Worm (Caenorhabditis elegans) whole organism, early embryonic: ENCODE measurements around the gene F59A1.18.
A peak's percentile ranks its signal among the peaks of the same experiment; 100 is the strongest.

ENCODE experiments used
- B0310.2 ChIP-seq: sonication (generic microtip); optimal IDR thresholded peaks from 2 replicates; lab custom pipeline; 2016; ENCODE audit warnings: mild to moderate bottlenecking, missing genetic modification characterization, missing compliant biosample characterization
- F13C5.2 ChIP-seq: sonication (generic microtip); optimal IDR thresholded peaks from 2 replicates; lab custom pipeline; 2017; ENCODE audit warnings: mild to moderate bottlenecking, missing genetic modification characterization, inconsistent platforms, missing compliant biosample characterization
- aly-1 ChIP-seq: sonication (generic microtip); optimal IDR thresholded peaks from 2 replicates; lab custom pipeline; 2016; ENCODE audit warnings: missing genetic modification characterization, missing compliant biosample characterization
- ama-1 ChIP-seq: fragments of 150-350 bp; optimal IDR thresholded peaks from 2 replicates; lab custom pipeline; 2014
- ceh-13 ChIP-seq: fragments of 200-800 bp; sonication (Bioruptor generic); optimal IDR thresholded peaks from 2 replicates; lab custom pipeline; 2018; ENCODE audit warnings: mild to moderate bottlenecking, missing genetic modification characterization, missing compliant biosample characterization
- ceh-36 ChIP-seq: sonication (generic microtip); optimal IDR thresholded peaks from 2 replicates; lab custom pipeline; 2016; ENCODE audit warnings: missing genetic modification characterization, inconsistent platforms, missing compliant biosample characterization
- ets-7 ChIP-seq: sonication (generic microtip); optimal IDR thresholded peaks from 2 replicates; lab custom pipeline; 2016; ENCODE audit warnings: missing genotype, missing genetic modification characterization, missing compliant biosample characterization
- flt-1 ChIP-seq: fragments of 200-800 bp; sonication (Bioruptor generic); IDR thresholded peaks from 2 replicates; pipeline ENCODE4 v1.3.6; 2022; ENCODE audit warnings: missing genetic modification characterization, missing compliant biosample characterization
- hmbx-1 ChIP-seq: sonication (generic microtip); optimal IDR thresholded peaks from 2 replicates; lab custom pipeline; 2016; ENCODE audit warnings: mild to moderate bottlenecking, missing genetic modification characterization, missing compliant biosample characterization
- hmg-4 ChIP-seq: fragments of 200-800 bp; sonication (Bioruptor generic); optimal IDR thresholded peaks from 2 replicates; lab custom pipeline; 2018; ENCODE audit warnings: mild to moderate bottlenecking, missing genetic modification characterization, missing compliant biosample characterization
- hnd-1 ChIP-seq: sonication (generic microtip); optimal IDR thresholded peaks from 2 replicates; lab custom pipeline; 2016; ENCODE audit warnings: missing genetic modification characterization, missing compliant biosample characterization
- pes-1 ChIP-seq: fragments of 200-800 bp; sonication (Bioruptor generic); IDR thresholded peaks from 2 replicates; pipeline ENCODE4 v1.3.6; 2022; ENCODE audit warnings: missing genetic modification reagents, missing genetic modification characterization, missing compliant biosample characterization
- scrt-1 ChIP-seq: fragments of 200-800 bp; sonication (Bioruptor generic); IDR thresholded peaks from 2 replicates; pipeline ENCODE4 v1.3.6; 2022; ENCODE audit warnings: missing genetic modification characterization, missing compliant biosample characterization
- sea-1 ChIP-seq: fragments of 200-800 bp; sonication (Bioruptor generic); conservative IDR thresholded peaks from 2 replicates; pipeline ENCODE4 v1.3.6; 2022; ENCODE audit warnings: missing genetic modification characterization, missing compliant biosample characterization
- tbx-11 ChIP-seq: fragments of 200-800 bp; sonication (Bioruptor generic); IDR thresholded peaks from 2 replicates; pipeline ENCODE4 v1.3.6; 2022; ENCODE audit warnings: missing genetic modification characterization, missing compliant biosample characterization
- tbx-37 ChIP-seq: fragments of 200-800 bp; sonication (Bioruptor generic); conservative IDR thresholded peaks from 2 replicates; pipeline ENCODE4 v1.3.6; 2022; ENCODE audit warnings: missing genetic modification reagents, missing genetic modification characterization, missing compliant biosample characterization
- tra-4 ChIP-seq: sonication (generic microtip); optimal IDR thresholded peaks from 2 replicates; lab custom pipeline; 2017; ENCODE audit warnings: missing genetic modification characterization, missing compliant biosample characterization

Gene F59A1.18

ce11 chrV:17686852-17687251 is at the start of gene F59A1.18:
TSS of gene F59A1.18 (minus strand) at chrV:17686952.
- TF ChIP-seq scrt-1 (GFP tag; lab: Robert Waterston, UW) = no peak
- TF ChIP-seq hnd-1 = no peak
- TF ChIP-seq tbx-11 (GFP tag; lab: Robert Waterston, UW) = no peak
- TF ChIP-seq aly-1 (tag; lab: Kevin White, UChicago) = no peak
- TF ChIP-seq F13C5.2 (tag; lab: Kevin White, UChicago) = no peak
- no peak for TF ChIP-seq sea-1 (GFP tag; lab: Robert Waterston, UW)

ce11 chrV:17732516-17732915 is 45.8 kb upstream of the F59A1.18 start, which contains the start of gene twk-42:
TSS of gene twk-42 (minus strand) at chrV:17732616.
- TF ChIP-seq tbx-37 (GFP tag; lab: Robert Waterston, UW) (no peak), hmg-4 (GFP tag; lab: Kevin White, UChicago) (no peak), ceh-36 (tag; lab: Kevin White, UChicago) (no peak), B0310.2 (tag; lab: Kevin White, UChicago) (no peak), flt-1 (GFP tag; lab: Robert Waterston, UW) (no peak), F13C5.2 (tag; lab: Kevin White, UChicago) (no peak), aly-1 (tag; lab: Kevin White, UChicago) (no peak), scrt-1 (GFP tag; lab: Robert Waterston, UW) (no peak), tra-4 (tag; lab: Kevin White, UChicago) (no peak), ama-1 (lab: Kevin White, UChicago) (no peak), pes-1 (no peak), tbx-11 (GFP tag; lab: Robert Waterston, UW) (no peak), sea-1 (GFP tag; lab: Robert Waterston, UW) (no peak), hmbx-1 (no peak), ets-7 (tag; lab: Kevin White, UChicago) (no peak), ceh-13 (GFP tag; lab: Kevin White, UChicago) (no peak), hnd-1 (no peak)

- TF ChIP-seq flt-1 (GFP tag; lab: Robert Waterston, UW) (no peak), aly-1 (tag; lab: Kevin White, UChicago) (no peak), sea-1 (GFP tag; lab: Robert Waterston, UW) (no peak)
Measured at ce11 chrV:17728757-17729156, 42.0 kb upstream of the F59A1.18 start.

- TF ChIP-seq tbx-11 (GFP tag; lab: Robert Waterston, UW) = no peak
- peak; percentile 69 for TF ChIP-seq ceh-36 (tag; lab: Kevin White, UChicago)
Measured at ce11 chrV:17728336-17728735, 41.6 kb upstream of the F59A1.18 start.

- no peak for TF ChIP-seq F13C5.2 (tag; lab: Kevin White, UChicago)
- no peak for TF ChIP-seq flt-1 (GFP tag; lab: Robert Waterston, UW)
Measured at ce11 chrV:17724704-17725103, 38.0 kb upstream of the F59A1.18 start, which contains the start of gene fat-5. TSS of gene fat-5 (plus strand) at chrV:17725004.

ce11 chrV:17723142-17723781 is 36.5 kb upstream of the F59A1.18 start:
- no peak for TF ChIP-seq F13C5.2 (tag; lab: Kevin White, UChicago)
- no peak for TF ChIP-seq hmg-4 (GFP tag; lab: Kevin White, UChicago)
- no peak for TF ChIP-seq hmbx-1
- no peak for TF ChIP-seq flt-1 (GFP tag; lab: Robert Waterston, UW)
- no peak for TF ChIP-seq ceh-36 (tag; lab: Kevin White, UChicago)
- TF ChIP-seq tbx-37 (GFP tag; lab: Robert Waterston, UW) = no peak
- TF ChIP-seq hnd-1 = no peak
- no peak for TF ChIP-seq tbx-11 (GFP tag; lab: Robert Waterston, UW)
- no peak for TF ChIP-seq B0310.2 (tag; lab: Kevin White, UChicago)
- no peak for TF ChIP-seq sea-1 (GFP tag; lab: Robert Waterston, UW)
- TF ChIP-seq pes-1 = no peak
- no peak for TF ChIP-seq ama-1 (lab: Kevin White, UChicago)
- TF ChIP-seq ceh-13 (GFP tag; lab: Kevin White, UChicago) = no peak
- no peak for TF ChIP-seq aly-1 (tag; lab: Kevin White, UChicago)
- TF ChIP-seq ets-7 (tag; lab: Kevin White, UChicago) = no peak
- no peak for TF ChIP-seq tra-4 (tag; lab: Kevin White, UChicago)
- TF ChIP-seq scrt-1 (GFP tag; lab: Robert Waterston, UW) = no peak

ce11 chrV:17722553-17722952 is 35.8 kb upstream of the F59A1.18 start:
- TF ChIP-seq ama-1 (lab: Kevin White, UChicago) = no peak

ce11 chrV:17721709-17722108 is 35.0 kb upstream of the F59A1.18 start:
- no peak for TF ChIP-seq sea-1 (GFP tag; lab: Robert Waterston, UW)
- no peak for TF ChIP-seq ceh-36 (tag; lab: Kevin White, UChicago)
- no peak for TF ChIP-seq ets-7 (tag; lab: Kevin White, UChicago)
- TF ChIP-seq aly-1 (tag; lab: Kevin White, UChicago) = no peak
- no peak for TF ChIP-seq ceh-13 (GFP tag; lab: Kevin White, UChicago)
- no peak for TF ChIP-seq hmg-4 (GFP tag; lab: Kevin White, UChicago)
- no peak for TF ChIP-seq flt-1 (GFP tag; lab: Robert Waterston, UW)
